Fruit fly (Drosophila melanogaster): ENCODE measurements around the gene aspr.

The aspr gene

DNA sequence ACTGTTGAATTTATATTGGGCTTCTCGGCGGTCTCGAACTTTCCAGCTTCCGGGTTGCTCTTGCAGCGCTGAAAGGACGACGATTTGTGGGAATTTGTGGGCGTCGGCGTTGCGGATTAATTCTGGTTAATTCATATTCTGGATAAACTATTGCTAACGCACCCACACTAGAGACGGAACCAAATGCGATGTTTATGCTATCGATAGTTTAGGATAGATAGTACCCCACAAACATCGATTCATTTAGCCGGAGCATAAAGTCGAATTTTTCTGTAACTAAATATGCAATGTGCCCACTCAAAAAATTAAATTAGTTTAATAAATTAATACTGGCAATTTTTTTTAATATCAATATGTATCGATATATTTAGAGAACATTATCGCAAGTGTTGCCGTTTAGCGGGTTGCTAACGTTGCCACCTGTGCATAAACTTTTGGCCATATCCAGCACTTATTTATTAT lies 11.8 kb downstream of the aspr start, which contains the start of gene Rab35:
Rab35 (minus strand) TSS at position 194 of the 462 bp plus-strand sequence.
- no peak for TF ChIP-seq CG17806 (tag; optimal IDR thresholded peaks at IDR 0.05)
- TF ChIP-seq CG15710 (tag; optimal IDR thresholded peaks at IDR 0.05): peak; percentile 3
- TF ChIP-seq CG9948 (tag; optimal IDR thresholded peaks at IDR 0.05): no peak
- TF ChIP-seq CG4496 (GFP tag; IDR thresholded peaks at IDR 0.05): 0 out of 3 replicates have a peak, but pooled peaks have one; percentile 20

dm6 chrX:20162586-20162985 lies 14.7 kb downstream of the aspr start:
- TF ChIP-seq Pif1B (GFP tag; optimal IDR thresholded peaks at IDR 0.05): no peak
- TF ChIP-seq CG9948 (tag; optimal IDR thresholded peaks at IDR 0.05): no peak
- TF ChIP-seq Ets98B (GFP tag; IDR thresholded peaks at IDR 0.05): no peak
- TF ChIP-seq CG8159 (tag; optimal IDR thresholded peaks at IDR 0.05): no peak
- TF ChIP-seq CG12605 (GFP tag; IDR thresholded peaks at IDR 0.05): no peak
- no peak for TF ChIP-seq D1 (tag; optimal IDR thresholded peaks at IDR 0.05)
- TF ChIP-seq gl (tag; optimal IDR thresholded peaks at IDR 0.05): no peak
- TF ChIP-seq EcR (GFP tag; optimal IDR thresholded peaks at IDR 0.05): no peak
- TF ChIP-seq CG17806 (tag; optimal IDR thresholded peaks at IDR 0.05): no peak
- TF ChIP-seq Snoo (tag; optimal IDR thresholded peaks at IDR 0.05): no peak
- TF ChIP-seq CG13204 (GFP tag; optimal IDR thresholded peaks at IDR 0.05): no peak
- TF ChIP-seq CG32121 (GFP tag; IDR thresholded peaks at IDR 0.05): no peak
- TF ChIP-seq CG14655 (GFP tag; optimal IDR thresholded peaks at IDR 0.05): no peak
- no peak for TF ChIP-seq rn (GFP tag; IDR thresholded peaks at IDR 0.05)
- TF ChIP-seq CG4496 (GFP tag; IDR thresholded peaks at IDR 0.05): no peak
- TF ChIP-seq CG8301 (tag; optimal IDR thresholded peaks at IDR 0.05): no peak

DNA sequence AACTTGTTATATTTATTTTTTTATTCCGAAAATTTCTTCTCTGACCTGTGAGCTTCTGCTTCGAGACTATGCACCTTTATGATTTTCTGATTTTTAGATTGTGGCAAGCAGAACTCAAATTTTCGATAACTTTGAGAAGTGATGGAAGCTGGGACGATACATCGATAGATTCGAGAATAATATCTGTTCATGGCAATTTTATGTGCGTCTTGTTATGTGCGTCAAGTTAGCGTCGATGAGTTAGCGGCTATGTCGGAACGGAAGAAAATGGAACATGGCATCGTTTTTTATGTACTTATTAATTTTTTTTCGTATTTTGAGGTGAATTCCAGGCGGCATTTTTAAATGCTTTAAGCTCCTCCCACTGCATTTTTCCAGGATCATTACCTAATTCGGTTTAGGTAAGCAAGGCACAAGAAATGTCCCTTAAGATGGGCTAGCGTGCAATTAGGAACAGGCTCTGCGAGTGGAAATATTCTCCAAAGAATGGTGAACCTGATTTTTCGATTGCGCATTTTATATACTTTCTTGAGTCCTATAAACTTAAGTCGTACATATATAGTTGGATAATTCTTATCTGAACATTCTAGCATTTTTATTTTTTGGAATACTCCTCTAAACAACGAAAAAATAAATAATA lies 18.0 kb downstream of the aspr start, which contains the start of gene Phf7:
Phf7 (minus strand) TSS at position 58 of the 640 bp plus-strand sequence.
- peak; percentile 10; the same call in 1 of the 3 replicates for TF ChIP-seq fd96Ca (GFP tag; IDR thresholded peaks at IDR 0.05)
- no peak for TF ChIP-seq Snoo (tag; optimal IDR thresholded peaks at IDR 0.05)
- TF ChIP-seq CG17806 (tag; optimal IDR thresholded peaks at IDR 0.05): no peak
- TF ChIP-seq CG15710 (tag; optimal IDR thresholded peaks at IDR 0.05): peak; percentile 0

dm6 chrX:20166484-20167038 lies 18.6 kb downstream of the aspr start, which contains the start of gene CG9577:
CG9577 (plus strand) TSS chrX:20166673.
- TF ChIP-seq CG9948 (tag; optimal IDR thresholded peaks at IDR 0.05) (no peak), gl (tag; optimal IDR thresholded peaks at IDR 0.05) (peak; percentile 93), CG34367 (tag; optimal IDR thresholded peaks at IDR 0.05) (peak; percentile 64), CG10348 (GFP tag; IDR thresholded peaks at IDR 0.05) (no peak), CG14655 (GFP tag; optimal IDR thresholded peaks at IDR 0.05) (peak; percentile 66), Snoo (tag; optimal IDR thresholded peaks at IDR 0.05) (peak; percentile 39), Ets98B (GFP tag; IDR thresholded peaks at IDR 0.05) (peak; percentile 21; the same call in 1 of the 2 replicates), CG13204 (GFP tag; optimal IDR thresholded peaks at IDR 0.05) (peak; percentile 82), CG15710 (tag; optimal IDR thresholded peaks at IDR 0.05) (peak; percentile 37), fd96Ca (GFP tag; IDR thresholded peaks at IDR 0.05) (peak; percentile 21; the same call in 1 of the 3 replicates), CG8301 (tag; optimal IDR thresholded peaks at IDR 0.05) (peak; percentile 48), rn (GFP tag; IDR thresholded peaks at IDR 0.05) (no peak), D1 (tag; optimal IDR thresholded peaks at IDR 0.05) (no peak), CG12605 (GFP tag; IDR thresholded peaks at IDR 0.05) (peak; percentile 78), Pif1A (GFP tag; optimal IDR thresholded peaks at IDR 0.05) (peak; percentile 49), CG4496 (GFP tag; IDR thresholded peaks at IDR 0.05) (peak; percentile 60; the same call in 1 of the 3 replicates), Pif1B (GFP tag; optimal IDR thresholded peaks at IDR 0.05) (peak; percentile 48), CG17806 (tag; optimal IDR thresholded peaks at IDR 0.05) (peak; percentile 32), CG8159 (tag; optimal IDR thresholded peaks at IDR 0.05) (peak; percentile 30), CG32121 (GFP tag; IDR thresholded peaks at IDR 0.05) (no peak), EcR (GFP tag; optimal IDR thresholded peaks at IDR 0.05) (peak; percentile 87)

DNA sequence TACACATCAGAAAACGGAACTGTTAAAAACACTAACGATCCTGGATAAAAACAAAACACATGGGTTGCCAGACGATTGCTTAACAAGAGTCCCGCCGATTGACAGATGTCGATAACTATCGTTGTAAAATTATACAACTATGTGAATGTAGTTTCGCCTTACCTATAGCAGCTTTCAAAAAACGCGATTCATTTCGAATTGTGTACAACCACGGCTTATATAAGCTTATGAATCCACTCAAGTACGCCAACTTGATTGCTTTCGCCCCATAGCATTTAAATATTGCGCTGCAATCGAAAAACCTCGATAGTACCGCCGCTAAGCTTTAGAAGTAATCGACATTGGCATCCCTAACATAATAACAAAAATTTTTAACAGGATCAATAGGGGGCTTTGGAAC lies 22.0 kb downstream of the aspr start, which contains the start of the genes CG9581 and CG9578:
CG9581 (minus strand) TSS at position 84 of the 400 bp plus-strand sequence.
CG9578 (plus strand) TSS at position 325 of the 400 bp plus-strand sequence.
- TF ChIP-seq CG14655 (GFP tag; optimal IDR thresholded peaks at IDR 0.05) (no peak), D1 (tag; optimal IDR thresholded peaks at IDR 0.05) (no peak), CG4496 (GFP tag; IDR thresholded peaks at IDR 0.05) (no peak), CG34367 (tag; optimal IDR thresholded peaks at IDR 0.05) (no peak), gl (tag; optimal IDR thresholded peaks at IDR 0.05) (no peak), CG10348 (GFP tag; IDR thresholded peaks at IDR 0.05) (no peak), fd96Ca (GFP tag; IDR thresholded peaks at IDR 0.05) (no peak), CG9948 (tag; optimal IDR thresholded peaks at IDR 0.05) (no peak)

DNA sequence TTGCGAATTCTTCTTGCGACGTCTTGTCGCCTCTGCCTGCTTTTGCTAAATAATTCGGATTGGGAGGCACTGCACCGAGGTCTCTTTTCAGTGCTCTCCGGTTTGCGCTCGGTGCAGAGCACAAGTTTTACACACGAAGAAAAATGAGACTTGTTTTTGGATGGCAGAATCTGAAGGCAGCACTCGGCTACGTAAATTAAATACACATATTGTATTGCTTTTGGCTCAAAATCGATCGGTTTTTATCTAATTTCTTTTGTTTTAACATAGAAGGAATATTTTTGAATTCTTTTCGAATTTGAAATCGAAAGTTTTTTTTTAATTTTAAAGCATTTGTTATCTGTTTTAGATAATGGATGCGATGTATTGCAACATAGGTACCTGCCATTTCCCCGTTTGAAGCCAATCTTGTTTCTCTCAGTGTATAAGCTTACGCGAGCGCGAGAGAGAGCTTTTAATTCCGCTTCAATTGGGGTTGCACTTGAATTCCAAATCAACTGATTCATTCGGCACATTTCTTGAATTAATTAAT lies 25.6 kb downstream of the aspr start, which contains the start of gene AnxB10:
AnxB10 (minus strand) TSS at position 51 of the 532 bp plus-strand sequence.
- peak; percentile 92 for TF ChIP-seq Pif1B (GFP tag; optimal IDR thresholded peaks at IDR 0.05)
- peak; percentile 91 for TF ChIP-seq CG8301 (tag; optimal IDR thresholded peaks at IDR 0.05)
- peak; percentile 95 for TF ChIP-seq Pif1A (GFP tag; optimal IDR thresholded peaks at IDR 0.05)
- TF ChIP-seq CG13204 (GFP tag; optimal IDR thresholded peaks at IDR 0.05): peak; percentile 79
- peak; percentile 81 for TF ChIP-seq CG12605 (GFP tag; IDR thresholded peaks at IDR 0.05)
- TF ChIP-seq Snoo (tag; optimal IDR thresholded peaks at IDR 0.05): peak; percentile 92
- TF ChIP-seq Ets98B (GFP tag; IDR thresholded peaks at IDR 0.05): peak; percentile 82; the same call in 1 of the 2 replicates
- TF ChIP-seq CG17806 (tag; optimal IDR thresholded peaks at IDR 0.05): peak; percentile 90
- TF ChIP-seq CG4496 (GFP tag; IDR thresholded peaks at IDR 0.05): peak; percentile 91
- TF ChIP-seq gl (tag; optimal IDR thresholded peaks at IDR 0.05): peak; percentile 72
- TF ChIP-seq CG34367 (tag; optimal IDR thresholded peaks at IDR 0.05): peak; percentile 84
- peak; percentile 93 for TF ChIP-seq CG32121 (GFP tag; IDR thresholded peaks at IDR 0.05)
- peak; percentile 94 for TF ChIP-seq CG8159 (tag; optimal IDR thresholded peaks at IDR 0.05)
- peak; percentile 91 for TF ChIP-seq CG9948 (tag; optimal IDR thresholded peaks at IDR 0.05)
- peak; percentile 83 for TF ChIP-seq rn (GFP tag; IDR thresholded peaks at IDR 0.05)
- TF ChIP-seq CG15710 (tag; optimal IDR thresholded peaks at IDR 0.05): peak; percentile 93
- peak; percentile 95 for TF ChIP-seq CG14655 (GFP tag; optimal IDR thresholded peaks at IDR 0.05)
- peak; percentile 75 for TF ChIP-seq CG10348 (GFP tag; IDR thresholded peaks at IDR 0.05)
- peak; percentile 17 for TF ChIP-seq EcR (GFP tag; optimal IDR thresholded peaks at IDR 0.05)
- TF ChIP-seq fd96Ca (GFP tag; IDR thresholded peaks at IDR 0.05): peak; percentile 92
- peak; percentile 87 for TF ChIP-seq D1 (tag; optimal IDR thresholded peaks at IDR 0.05)

Data from whole organism, pupa.